Fruit fly (Drosophila melanogaster) S2 (cell line): ENCODE data around the gene MBD-like.

Experiments
- CG8478 ChIP-seq: fragments of >200 bp; optimal IDR thresholded peaks from 2 replicates; lab custom pipeline; 2018
- CTCF ChIP-seq, 2 experiments: fragments of >200 bp; optimal IDR thresholded peaks; 2 replicates each; lab custom pipeline; 2018

dm6 chr3R:9527907-9528842 is 31.4 kb upstream of the MBD-like start:
- TF ChIP-seq CG8478 (lab: Kevin White, UChicago) (no peak), CTCF (optimal IDR thresholded peaks at IDR 0.05; lab: Kevin White, UChicago) (no peak)
